Worm (Caenorhabditis elegans) whole organism, L1 larva: ENCODE results near the gene ucr-2.1.
A peak's percentile ranks its signal among the peaks of the same experiment; 100 is the strongest.

Experiments
- C04F5.9 ChIP-seq: sonication (generic microtip); optimal IDR thresholded peaks from 2 replicates; lab custom pipeline; 2016; ENCODE audit warnings: missing genetic modification characterization, missing compliant biosample characterization
- C16A3.4 ChIP-seq: fragments of 150-350 bp; optimal IDR thresholded peaks from 2 replicates; lab custom pipeline; 2014; ENCODE audit warnings: missing biosample characterization, missing genetic modification characterization
- Y116A8C.19 ChIP-seq: sonication (generic microtip); optimal IDR thresholded peaks from 2 replicates; lab custom pipeline; 2016; ENCODE audit warnings: missing compliant biosample characterization, missing genetic modification characterization, borderline replicate concordance
- alr-1 ChIP-seq: fragments of 200-800 bp; sonication (Bioruptor generic); optimal IDR thresholded peaks from 2 replicates; lab custom pipeline; 2018; ENCODE audit warnings: borderline replicate concordance, mild to moderate bottlenecking, missing genetic modification characterization, missing compliant biosample characterization
- blmp-1 ChIP-seq: fragments of 150-350 bp; optimal IDR thresholded peaks from 2 replicates; lab custom pipeline; 2014; ENCODE audit warnings: missing biosample characterization, missing genetic modification characterization
- ceh-63 ChIP-seq: fragments of 200-800 bp; sonication (Bioruptor generic); optimal IDR thresholded peaks from 2 replicates; lab custom pipeline; 2018; ENCODE audit warnings: mild to moderate bottlenecking, missing genetic modification characterization, missing compliant biosample characterization
- ceh-8 ChIP-seq: fragments of 200-800 bp; sonication (Bioruptor generic); optimal IDR thresholded peaks from 2 replicates; lab custom pipeline; 2018; ENCODE audit warnings: mild to moderate bottlenecking, missing genetic modification characterization, moderate library complexity, missing compliant biosample characterization
- ceh-82 ChIP-seq, 3 experiments: fragments of 150-350 bp in 1 of 3; sonication (generic microtip) in 2 of 3; optimal IDR thresholded peaks; 2 replicates each; lab custom pipeline; 2014 to 2017; ENCODE audit warnings: missing biosample characterization in 3 of 3, missing genetic modification characterization in 3 of 3
- ces-1 ChIP-seq: fragments of 150-350 bp; optimal IDR thresholded peaks from 2 replicates; lab custom pipeline; 2014; ENCODE audit warnings: missing biosample characterization, missing genetic modification reagents, missing genetic modification characterization
- dsc-1 ChIP-seq: sonication (generic microtip); optimal IDR thresholded peaks from 2 replicates; lab custom pipeline; 2016; ENCODE audit warnings: mild to moderate bottlenecking, missing genetic modification characterization, missing compliant biosample characterization
- efl-1 ChIP-seq, 4 experiments: fragments of 150-350 bp; optimal IDR thresholded peaks in 3 of 4; peaks in 1 of 4; 1 replicate in 1 of 4; 2 replicates in 3 of 4; lab custom pipeline; 2014; ENCODE audit warnings: missing biosample characterization in 2 of 4, missing genetic modification characterization in 2 of 4, missing genetic modification reagents in 2 of 4
- efl-3 ChIP-seq: fragments of 200-800 bp; sonication (Bioruptor generic); optimal IDR thresholded peaks from 2 replicates; lab custom pipeline; 2018; ENCODE audit warnings: mild to moderate bottlenecking, missing genetic modification characterization, missing compliant biosample characterization
- egl-13 ChIP-seq: sonication (generic microtip); optimal IDR thresholded peaks from 2 replicates; lab custom pipeline; 2016; ENCODE audit warnings: missing genotype, missing genetic modification reagents, missing genetic modification characterization, missing compliant biosample characterization
- elt-2 ChIP-seq: sonication (generic microtip); optimal IDR thresholded peaks from 2 replicates; lab custom pipeline; 2016; ENCODE audit warnings: missing genetic modification characterization, mild to moderate bottlenecking, inconsistent platforms, missing compliant biosample characterization, missing genetic modification reagents
- ets-5 ChIP-seq: fragments of 200-800 bp; sonication (Bioruptor generic); IDR thresholded peaks from 2 replicates; pipeline ENCODE4 v1.3.6; 2022; ENCODE audit warnings: missing genetic modification characterization, missing compliant biosample characterization
- hlh-4 ChIP-seq: sonication (generic microtip); optimal IDR thresholded peaks from 2 replicates; lab custom pipeline; 2016; ENCODE audit warnings: mild to moderate bottlenecking, missing genetic modification characterization, missing compliant biosample characterization
- jun-1 ChIP-seq: fragments of 150-350 bp; optimal IDR thresholded peaks from 2 replicates; lab custom pipeline; 2014; ENCODE audit warnings: missing biosample characterization, missing genetic modification reagents, missing genetic modification characterization
- lin-14 ChIP-seq: fragments of 200-800 bp; sonication (Bioruptor generic); optimal IDR thresholded peaks from 2 replicates; lab custom pipeline; 2018; ENCODE audit warnings: mild to moderate bottlenecking, missing genetic modification characterization, moderate library complexity, missing compliant biosample characterization
- lin-35 ChIP-seq, 2 experiments: fragments of 150-350 bp; optimal IDR thresholded peaks; 2 replicates each; lab custom pipeline; 2014; ENCODE audit warnings: missing biosample characterization in 2 of 2, missing genetic modification characterization in 2 of 2, missing genetic modification reagents in 2 of 2
- lir-3 ChIP-seq: sonication (generic microtip); optimal IDR thresholded peaks from 2 replicates; lab custom pipeline; 2016; ENCODE audit warnings: mild to moderate bottlenecking, missing genetic modification characterization, moderate library complexity, missing compliant biosample characterization; ENCODE audit not compliant: poor library complexity
- lsy-2 ChIP-seq, 2 experiments: fragments of 150-350 bp; optimal IDR thresholded peaks; 2 replicates each; lab custom pipeline; 2014; ENCODE audit warnings: missing biosample characterization in 2 of 2, missing genetic modification characterization in 2 of 2
- mab-9 ChIP-seq: fragments of 200-800 bp; sonication (Bioruptor generic); IDR thresholded peaks from 2 replicates; pipeline ENCODE4 v1.3.6; 2022; ENCODE audit warnings: missing genetic modification reagents, missing genetic modification characterization, missing compliant biosample characterization
- mdl-1 ChIP-seq, 2 experiments: fragments of 150-350 bp; optimal IDR thresholded peaks; 2 replicates each; lab custom pipeline; 2014 to 2017; ENCODE audit warnings: missing biosample characterization in 2 of 2, missing genetic modification characterization in 2 of 2, inconsistent platforms in 1 of 2
- mef-2 ChIP-seq: fragments of 150-350 bp; optimal IDR thresholded peaks from 2 replicates; lab custom pipeline; 2014; ENCODE audit warnings: missing biosample characterization, missing genetic modification characterization
- mep-1 ChIP-seq: fragments of 150-350 bp; optimal IDR thresholded peaks from 2 replicates; lab custom pipeline; 2014; ENCODE audit warnings: missing biosample characterization, missing genetic modification characterization
- nhr-19 ChIP-seq: fragments of 200-800 bp; sonication (Bioruptor generic); conservative IDR thresholded peaks from 2 replicates; pipeline ENCODE4 v1.3.6; 2022; ENCODE audit warnings: missing genetic modification characterization, missing compliant biosample characterization
- nhr-20 ChIP-seq: sonication (generic microtip); optimal IDR thresholded peaks from 2 replicates; lab custom pipeline; 2016; ENCODE audit warnings: mild to moderate bottlenecking, missing genetic modification characterization, missing compliant biosample characterization
- nhr-47 ChIP-seq: sonication (generic microtip); optimal IDR thresholded peaks from 2 replicates; lab custom pipeline; 2016; ENCODE audit warnings: mild to moderate bottlenecking, missing genetic modification characterization, moderate library complexity, missing compliant biosample characterization
- nhr-71 ChIP-seq: sonication (generic microtip); optimal IDR thresholded peaks from 2 replicates; lab custom pipeline; 2016; ENCODE audit warnings: mild to moderate bottlenecking, missing genetic modification characterization, moderate library complexity, missing compliant biosample characterization
- nhr-77 ChIP-seq: fragments of 150-350 bp; optimal IDR thresholded peaks from 2 replicates; lab custom pipeline; 2014; ENCODE audit warnings: missing biosample characterization, missing genetic modification characterization
- nhr-85 ChIP-seq: sonication (generic microtip); peaks from one replicate; lab custom pipeline; 2016; ENCODE audit warnings: missing genetic modification characterization, inconsistent platforms, missing compliant biosample characterization
- nhr-90 ChIP-seq: sonication (generic microtip); optimal IDR thresholded peaks from 2 replicates; lab custom pipeline; 2016; ENCODE audit warnings: mild to moderate bottlenecking, missing genetic modification characterization, missing compliant biosample characterization; ENCODE audit not compliant: poor library complexity
- pax-3 ChIP-seq: fragments of 200-800 bp; sonication (Bioruptor generic); optimal IDR thresholded peaks from 2 replicates; lab custom pipeline; 2018; ENCODE audit warnings: mild to moderate bottlenecking, missing genetic modification characterization, moderate library complexity, missing compliant biosample characterization
- rnt-1 ChIP-seq: sonication (generic microtip); optimal IDR thresholded peaks from 2 replicates; lab custom pipeline; 2016; ENCODE audit warnings: mild to moderate bottlenecking, missing genetic modification characterization, moderate library complexity, missing compliant biosample characterization
- snpc-4 ChIP-seq: fragments of 150-350 bp; optimal IDR thresholded peaks from 2 replicates; lab custom pipeline; 2014; ENCODE audit warnings: missing biosample characterization, missing genetic modification characterization
- snu-23 ChIP-seq: sonication (generic microtip); optimal IDR thresholded peaks from 2 replicates; lab custom pipeline; 2016; ENCODE audit warnings: missing genetic modification characterization, missing compliant biosample characterization
- sox-4 ChIP-seq: sonication (generic microtip); optimal IDR thresholded peaks from 2 replicates; lab custom pipeline; 2016; ENCODE audit warnings: missing genetic modification characterization, missing compliant biosample characterization
- sptf-1 ChIP-seq: fragments of 150-350 bp; optimal IDR thresholded peaks from 2 replicates; lab custom pipeline; 2014; ENCODE audit warnings: missing biosample characterization, missing genetic modification characterization
- swsn-7 ChIP-seq: sonication (generic microtip); optimal IDR thresholded peaks from 2 replicates; lab custom pipeline; 2016; ENCODE audit warnings: missing genetic modification characterization, missing compliant biosample characterization
- unc-62 ChIP-seq: fragments of 150-350 bp; optimal IDR thresholded peaks from 2 replicates; lab custom pipeline; 2014; ENCODE audit warnings: missing biosample characterization, missing genetic modification reagents, missing genetic modification characterization
- unc-86 ChIP-seq: sonication (generic microtip); optimal IDR thresholded peaks from 2 replicates; lab custom pipeline; 2016; ENCODE audit warnings: missing genetic modification characterization, missing compliant biosample characterization
- unc-98 ChIP-seq: fragments of 200-800 bp; sonication (Bioruptor generic); IDR thresholded peaks from 2 replicates; pipeline ENCODE4 v1.3.6; 2022; ENCODE audit warnings: missing genetic modification characterization, missing compliant biosample characterization
- xbp-1 ChIP-seq: sonication (generic microtip); optimal IDR thresholded peaks from 2 replicates; lab custom pipeline; 2016; ENCODE audit warnings: missing genetic modification characterization, missing compliant biosample characterization
- ztf-4 ChIP-seq: fragments of 150-350 bp; optimal IDR thresholded peaks from 2 replicates; lab custom pipeline; 2014; ENCODE audit warnings: missing biosample characterization, missing genetic modification characterization

ucr-2.1 gene

ce11 chrX:11969085-11969484 lies 49.1 kb upstream of the ucr-2.1 start (continued):
- TF ChIP-seq dsc-1 (tag; lab: Kevin White, UChicago) (peak; percentile 77), mab-9 (no peak), sox-4 (tag; lab: Kevin White, UChicago) (no peak), nhr-85 (tag; lab: Kevin White, UChicago) (no peak), Y116A8C.19 (tag; lab: Kevin White, UChicago) (no peak), blmp-1 (tag; lab: Kevin White, UChicago) (peak; percentile 4), nhr-90 (tag; lab: Kevin White, UChicago) (no peak), pax-3 (tag; lab: Kevin White, UChicago) (peak; percentile 21), jun-1 (tag; lab: Kevin White, UChicago) (no peak), ztf-4 (no peak), ceh-63 (GFP tag; lab: Kevin White, UChicago) (no peak)

- TF ChIP-seq nhr-85 (tag; lab: Kevin White, UChicago) (peak; percentile 60), Y116A8C.19 (tag; lab: Kevin White, UChicago) (no peak), C04F5.9 (tag; lab: Kevin White, UChicago) (no peak), lir-3 (tag; lab: Kevin White, UChicago) (no peak), ceh-8 (GFP tag; lab: Kevin White, UChicago) (no peak), unc-98 (GFP tag; lab: Robert Waterston, UW) (no peak), ets-5 (GFP tag; lab: Robert Waterston, UW) (no peak), egl-13 (no peak), blmp-1 (tag; lab: Kevin White, UChicago) (no peak), elt-2 (no peak), efl-1 (optimal IDR thresholded peaks at IDR 0.05; lab: Kevin White, UChicago) (no peak), efl-1 (GFP tag; optimal IDR thresholded peaks at IDR 0.05 in 1 of 2; lab: Kevin White, UChicago) (peak in 1 of 2 experiments; percentile 19), xbp-1 (no peak), mab-9 (no peak), efl-3 (GFP tag; lab: Kevin White, UChicago) (no peak), ces-1 (GFP tag; lab: Kevin White, UChicago) (no peak), mef-2 (tag; lab: Kevin White, UChicago) (no peak)
- TF ChIP-seq, all 84 proteins: peak for 2
Observed at ce11 chrX:11969554-11969953, 48.7 kb upstream of the ucr-2.1 start.

ce11 chrX:11971323-11971722 lies 46.9 kb upstream of the ucr-2.1 start:
- TF ChIP-seq nhr-77 (tag; lab: Kevin White, UChicago) (no peak), elt-2 (no peak), hlh-4 (tag; lab: Kevin White, UChicago) (no peak), swsn-7 (no peak), alr-1 (tag; lab: Kevin White, UChicago) (no peak), C16A3.4 (no peak), snpc-4 (tag; lab: Kevin White, UChicago) (no peak), mdl-1 (tag; optimal IDR thresholded peaks at IDR 0.05; lab: Kevin White, UChicago) (no peak), mef-2 (tag; lab: Kevin White, UChicago) (no peak), nhr-19 (no peak)

ce11 chrX:11974629-11975085 lies 43.6 kb upstream of the ucr-2.1 start, which contains the start of gene set-6:
set-6 (minus strand) TSS chrX:11974679.
- no peak for TF ChIP-seq snpc-4 (tag; lab: Kevin White, UChicago)
- TF ChIP-seq ceh-82 (tag; optimal IDR thresholded peaks at IDR 0.05; lab: Kevin White, UChicago), result peak in 2 of 3 experiments; percentile 17 to 30
- TF ChIP-seq rnt-1 (tag; lab: Kevin White, UChicago), result peak; percentile 2
- TF ChIP-seq mab-9, result no peak
- TF ChIP-seq lsy-2 (tag; optimal IDR thresholded peaks at IDR 0.05; lab: Kevin White, UChicago), result peak in 1 of 2 experiments; percentile 49
- TF ChIP-seq egl-13, result no peak
- TF ChIP-seq nhr-47 (tag; lab: Kevin White, UChicago), result peak; percentile 5
- TF ChIP-seq jun-1 (tag; lab: Kevin White, UChicago), result no peak
- TF ChIP-seq unc-62 (GFP tag; lab: Kevin White, UChicago), result no peak
- TF ChIP-seq lin-14 (GFP tag; lab: Kevin White, UChicago), result peak; percentile 57
- no peak for TF ChIP-seq C16A3.4
- TF ChIP-seq nhr-71 (tag; lab: Kevin White, UChicago), result peak; percentile 30
- TF ChIP-seq efl-1 (optimal IDR thresholded peaks at IDR 0.05; lab: Kevin White, UChicago), result peak in 1 of 2 experiments; percentile 47
- no peak for TF ChIP-seq efl-1 (GFP tag; optimal IDR thresholded peaks at IDR 0.05 in 1 of 2; lab: Kevin White, UChicago)
- TF ChIP-seq lin-35 (GFP tag; optimal IDR thresholded peaks at IDR 0.05; lab: Kevin White, UChicago), result peak in 1 of 2 experiments; percentile 7
- no peak for TF ChIP-seq sptf-1 (tag; lab: Kevin White, UChicago)
- peak; percentile 55 for TF ChIP-seq snu-23 (GFP tag; lab: Kevin White, UChicago)
- TF ChIP-seq unc-86 (tag; lab: Kevin White, UChicago), result no peak
- peak; percentile 20 for TF ChIP-seq lir-3 (tag; lab: Kevin White, UChicago)
- no peak for TF ChIP-seq blmp-1 (tag; lab: Kevin White, UChicago)
- peak; percentile 22 for TF ChIP-seq swsn-7
- peak; percentile 23 for TF ChIP-seq nhr-20 (tag; lab: Kevin White, UChicago)
- peak; percentile 44 for TF ChIP-seq mep-1 (tag; lab: Kevin White, UChicago)
